Fruit fly (Drosophila melanogaster) whole organism, embryonic: Measurements from ENCODE around the gene Kdsr.

ENCODE experiments used
- Ada2b ChIP-seq: fragments of 200-800 bp; sonication (Bioruptor generic); IDR thresholded peaks from 2 replicates; pipeline ENCODE4 v1.3.6; 2022; ENCODE audit warnings: missing biosample characterization, missing genetic modification characterization
- Asciz ChIP-seq: fragments of 200-800 bp; sonication (Bioruptor generic); optimal IDR thresholded peaks from 2 replicates; lab custom pipeline; 2017; ENCODE audit warnings: missing biosample characterization, mild to moderate bottlenecking, missing genetic modification characterization, missing genetic modification reagents
- Blimp-1 ChIP-seq: fragments of 200-800 bp; sonication (Bioruptor generic); optimal IDR thresholded peaks from 3 replicates; lab custom pipeline; 2018; ENCODE audit warnings: missing biosample characterization, missing genetic modification characterization, mild to moderate bottlenecking, moderate library complexity, missing genetic modification reagents
- CG11695 ChIP-seq: fragments of 200-800 bp; sonication (Bioruptor generic); IDR thresholded peaks from 3 replicates; pipeline ENCODE4 v1.3.6; 2022; ENCODE audit warnings: missing biosample characterization, missing genetic modification characterization
- CG13424 ChIP-seq: fragments of 200-800 bp; sonication (Bioruptor generic); optimal IDR thresholded peaks from 2 replicates; lab custom pipeline; 2019; ENCODE audit warnings: missing biosample characterization, mild to moderate bottlenecking, missing genetic modification characterization, moderate library complexity
- CG1529 ChIP-seq: fragments of 200-800 bp; sonication (Bioruptor generic); optimal IDR thresholded peaks from 3 replicates; lab custom pipeline; 2018; ENCODE audit warnings: missing biosample characterization, missing genetic modification characterization
- CG17359 ChIP-seq: fragments of 200-800 bp; sonication (Bioruptor generic); optimal IDR thresholded peaks from 3 replicates; lab custom pipeline; 2018; ENCODE audit warnings: missing biosample characterization, mild to moderate bottlenecking, missing genetic modification characterization, moderate library complexity
- CG1792 ChIP-seq: fragments of 200-800 bp; sonication (Bioruptor generic); optimal IDR thresholded peaks from 2 replicates; lab custom pipeline; 2016; ENCODE audit warnings: missing biosample characterization, missing genetic modification characterization
- CG2199 ChIP-seq: fragments of 200-800 bp; sonication (Bioruptor generic); IDR thresholded peaks from 3 replicates; pipeline ENCODE4 v1.3.6; 2022; ENCODE audit warnings: missing biosample characterization, missing genetic modification characterization
- CG34376 ChIP-seq: fragments of 200-800 bp; sonication (Bioruptor generic); optimal IDR thresholded peaks from 2 replicates; lab custom pipeline; 2018; ENCODE audit warnings: missing biosample characterization, mild to moderate bottlenecking, missing genetic modification characterization
- CG42726 ChIP-seq: fragments of 200-800 bp; sonication (Bioruptor generic); IDR thresholded peaks from 2 replicates; pipeline ENCODE4 v1.3.6; 2022; ENCODE audit warnings: missing biosample characterization, missing genetic modification characterization; ENCODE audit not compliant: partially characterized antibody
- CG4360 ChIP-seq: fragments of 200-800 bp; sonication (Bioruptor generic); IDR thresholded peaks from 2 replicates; pipeline ENCODE4 v1.3.6; 2022; ENCODE audit warnings: missing biosample characterization, missing genetic modification characterization
- CG4617 ChIP-seq: fragments of 200-800 bp; sonication (Bioruptor generic); optimal IDR thresholded peaks from 3 replicates; lab custom pipeline; 2016; ENCODE audit warnings: missing biosample characterization, missing genetic modification characterization, borderline replicate concordance
- CG4730 ChIP-seq: fragments of 200-800 bp; sonication (Bioruptor generic); IDR thresholded peaks from 2 replicates; pipeline ENCODE4 v1.3.6; 2022; ENCODE audit warnings: missing biosample characterization, missing genetic modification characterization
- CG4854 ChIP-seq: fragments of 200-800 bp; sonication (Bioruptor generic); optimal IDR thresholded peaks from 2 replicates; lab custom pipeline; 2016; ENCODE audit warnings: missing biosample characterization, missing genetic modification characterization, inconsistent platforms
- CG5245 ChIP-seq: fragments of 200-800 bp; sonication (Bioruptor generic); optimal IDR thresholded peaks from 3 replicates; lab custom pipeline; 2016; ENCODE audit warnings: missing biosample characterization, missing genetic modification characterization
- CG6689 ChIP-seq: fragments of 200-800 bp; sonication (Bioruptor generic); IDR thresholded peaks from 2 replicates; pipeline ENCODE4 v1.3.6; 2022; ENCODE audit warnings: missing biosample characterization, missing genetic modification characterization
- CG7271 ChIP-seq: fragments of 200-800 bp; sonication (Bioruptor generic); optimal IDR thresholded peaks from 2 replicates; lab custom pipeline; 2018; ENCODE audit warnings: missing biosample characterization, mild to moderate bottlenecking, missing genetic modification characterization, moderate library complexity
- CG7839 ChIP-seq: fragments of 200-800 bp; sonication (Bioruptor generic); optimal IDR thresholded peaks from 3 replicates; lab custom pipeline; 2018; ENCODE audit warnings: missing biosample characterization, mild to moderate bottlenecking, missing genetic modification characterization, moderate library complexity
- CG7963 ChIP-seq: fragments of 200-800 bp; sonication (Bioruptor generic); IDR thresholded peaks from 3 replicates; pipeline ENCODE4 v1.3.6; 2022; ENCODE audit warnings: missing biosample characterization, missing genetic modification characterization; ENCODE audit not compliant: partially characterized antibody
- Camta ChIP-seq: fragments of 200-800 bp; sonication (Bioruptor generic); optimal IDR thresholded peaks from 2 replicates; lab custom pipeline; 2016; ENCODE audit warnings: missing biosample characterization, missing genetic modification characterization
- E2f1 ChIP-seq: fragments of 200-800 bp; sonication (Bioruptor generic); IDR thresholded peaks from 2 replicates; pipeline ENCODE4 v1.3.6; 2022; ENCODE audit warnings: missing biosample characterization, missing genetic modification characterization
- HmgZ ChIP-seq: fragments of 200-800 bp; sonication (Bioruptor generic); optimal IDR thresholded peaks from 2 replicates; lab custom pipeline; 2018; ENCODE audit warnings: missing biosample characterization, mild to moderate bottlenecking, missing genetic modification characterization
- Hmr ChIP-seq: fragments of 200-800 bp; sonication (Bioruptor generic); optimal IDR thresholded peaks from 3 replicates; lab custom pipeline; 2017; ENCODE audit warnings: mild to moderate bottlenecking, missing biosample characterization, missing genetic modification reagents, missing genetic modification characterization
- Hmx ChIP-seq: fragments of 200-800 bp; sonication (Bioruptor generic); optimal IDR thresholded peaks from 2 replicates; lab custom pipeline; 2016; ENCODE audit warnings: missing biosample characterization, missing genetic modification characterization
- NFAT ChIP-seq: fragments of 200-800 bp; sonication (Bioruptor generic); IDR thresholded peaks from 2 replicates; pipeline ENCODE4 v1.3.6; 2022; ENCODE audit warnings: missing biosample characterization, missing genetic modification characterization
- Nf-YA ChIP-seq: fragments of 200-800 bp; sonication (Bioruptor generic); IDR thresholded peaks from 2 replicates; pipeline ENCODE4 v1.3.6; 2022; ENCODE audit warnings: missing biosample characterization, missing genetic modification characterization
- Opbp ChIP-seq: fragments of 200-800 bp; sonication (Bioruptor generic); IDR thresholded peaks from 3 replicates; pipeline ENCODE4 v1.3.6; 2022; ENCODE audit warnings: missing biosample characterization, missing genetic modification characterization; ENCODE audit not compliant: partially characterized antibody
- Ravus ChIP-seq: fragments of 200-800 bp; sonication (Bioruptor generic); IDR thresholded peaks from 2 replicates; pipeline ENCODE4 v1.3.6; 2022; ENCODE audit warnings: missing biosample characterization, missing genetic modification characterization
- Scr ChIP-seq: fragments of 200-800 bp; sonication (Bioruptor generic); IDR thresholded peaks from 2 replicates; pipeline ENCODE4 v1.3.6; 2022; ENCODE audit warnings: missing biosample characterization, missing genetic modification characterization; ENCODE audit not compliant: partially characterized antibody
- Side ChIP-seq: fragments of 200-800 bp; sonication (Bioruptor generic); optimal IDR thresholded peaks from 2 replicates; lab custom pipeline; 2016; ENCODE audit warnings: missing biosample characterization, missing genetic modification characterization
- Sry-δ ChIP-seq: fragments of 200-800 bp; sonication (Bioruptor generic); optimal IDR thresholded peaks from 2 replicates; lab custom pipeline; 2016; ENCODE audit warnings: missing biosample characterization, missing genetic modification characterization
- bbx ChIP-seq: fragments of 200-800 bp; sonication (Bioruptor generic); IDR thresholded peaks from 2 replicates; pipeline ENCODE4 v1.3.6; 2022; ENCODE audit warnings: missing biosample characterization, missing genetic modification characterization; ENCODE audit not compliant: partially characterized antibody
- dan ChIP-seq: fragments of 200-800 bp; sonication (Bioruptor generic); IDR thresholded peaks from 2 replicates; pipeline ENCODE4 v1.3.6; 2022; ENCODE audit warnings: missing biosample characterization, missing genetic modification characterization
- dysf ChIP-seq: fragments of 200-800 bp; sonication (Bioruptor generic); IDR thresholded peaks from 3 replicates; pipeline ENCODE4 v1.3.6; 2022; ENCODE audit warnings: missing biosample characterization, missing genetic modification characterization
- emc ChIP-seq: fragments of 200-800 bp; sonication (Bioruptor generic); optimal IDR thresholded peaks from 2 replicates; lab custom pipeline; 2016; ENCODE audit warnings: missing biosample characterization, missing genetic modification characterization
- esg ChIP-seq: fragments of 200-800 bp; sonication (Bioruptor generic); conservative IDR thresholded peaks from 2 replicates; pipeline ENCODE4 v1.3.6; 2022; ENCODE audit warnings: missing biosample characterization, missing genetic modification characterization
- fu2 ChIP-seq: fragments of 200-800 bp; sonication (Bioruptor generic); optimal IDR thresholded peaks from 2 replicates; lab custom pipeline; 2016; ENCODE audit warnings: missing biosample characterization, missing genetic modification characterization
- h ChIP-seq: fragments of >200 bp; optimal IDR thresholded peaks from 2 replicates; lab custom pipeline; 2017
- ind ChIP-seq: fragments of 200-800 bp; sonication (Bioruptor generic); optimal IDR thresholded peaks from 3 replicates; lab custom pipeline; 2016; ENCODE audit warnings: missing biosample characterization, missing genetic modification characterization
- kay ChIP-seq: fragments of 200-800 bp; sonication (Bioruptor generic); optimal IDR thresholded peaks from 2 replicates; lab custom pipeline; 2016; ENCODE audit warnings: missing biosample characterization, missing genetic modification characterization
- knrl ChIP-seq: fragments of 200-800 bp; sonication (Bioruptor generic); IDR thresholded peaks from 3 replicates; pipeline ENCODE4 v1.3.6; 2022; ENCODE audit warnings: missing biosample characterization, missing genetic modification characterization; ENCODE audit not compliant: partially characterized antibody
- mam ChIP-seq: fragments of 200-800 bp; sonication (Bioruptor generic); optimal IDR thresholded peaks from 3 replicates; lab custom pipeline; 2016; ENCODE audit warnings: missing biosample characterization, missing genetic modification characterization
- pb ChIP-seq: fragments of 200-800 bp; sonication (Bioruptor generic); optimal IDR thresholded peaks from 3 replicates; lab custom pipeline; 2016; ENCODE audit warnings: missing biosample characterization, missing genetic modification characterization
- prd ChIP-seq, 3 experiments: fragments of >200 bp in 2 of 3; fragments of 200-800 bp in 1 of 3; sonication (Bioruptor generic) in 1 of 3; optimal IDR thresholded peaks in 2 of 3; IDR thresholded peaks in 1 of 3; 2 replicates in 2 of 3; 3 replicates in 1 of 3; pipeline versions ENCODE4 v1.3.6 to Lab custom; 2017 to 2022; ENCODE audit warnings: missing biosample characterization in 1 of 3, missing genetic modification characterization in 1 of 3
- pzg ChIP-seq: fragments of 200-800 bp; sonication (Bioruptor generic); optimal IDR thresholded peaks from 3 replicates; lab custom pipeline; 2018; ENCODE audit warnings: missing biosample characterization, mild to moderate bottlenecking, missing genetic modification characterization, moderate library complexity
- sna ChIP-seq: fragments of 200-800 bp; sonication (Bioruptor generic); IDR thresholded peaks from 2 replicates; pipeline ENCODE4 v1.3.6; 2022; ENCODE audit warnings: missing biosample characterization, missing genetic modification characterization; ENCODE audit not compliant: partially characterized antibody
- tin ChIP-seq: fragments of 200-800 bp; sonication (Bioruptor generic); optimal IDR thresholded peaks from 3 replicates; lab custom pipeline; 2016; ENCODE audit warnings: missing biosample characterization, missing genetic modification characterization
- unpg ChIP-seq: fragments of 200-800 bp; sonication (Bioruptor generic); optimal IDR thresholded peaks from 3 replicates; lab custom pipeline; 2018; ENCODE audit warnings: missing biosample characterization, mild to moderate bottlenecking, missing genetic modification characterization, moderate library complexity

Kdsr gene

dm6 chr3R:25215123-25215522, 47.2 kb downstream of the Kdsr start, which contains the start of gene Saysd1 (continued):
- TF ChIP-seq CG13424 (tag; lab: Kevin White, UChicago): no peak
- TF ChIP-seq CG4617: no peak
- TF ChIP-seq Hmr: no peak
- no peak for TF ChIP-seq Side (GFP tag; lab: Kevin White, UChicago)
- no peak for TF ChIP-seq dan (GFP tag; lab: Robert Waterston, UW)
- TF ChIP-seq knrl (GFP tag; lab: Robert Waterston, UW): peak; percentile 81
- TF ChIP-seq unpg (GFP tag; lab: Kevin White, UChicago): peak; percentile 9
- no peak for TF ChIP-seq esg
- TF ChIP-seq CG42726: peak; percentile 29; the same call in 1 of the 2 replicates
- no peak for TF ChIP-seq Ravus (GFP tag; lab: Robert Waterston, UW)
- peak; percentile 47; the same call in 1 of the 2 replicates for TF ChIP-seq NFAT (GFP tag; lab: Robert Waterston, UW)
- peak; percentile 92 for TF ChIP-seq bbx (GFP tag; lab: Robert Waterston, UW)
- no peak for TF ChIP-seq prd (optimal IDR thresholded peaks at IDR 0.05; lab: Kevin White, UChicago)
- peak; percentile 48 for TF ChIP-seq prd (GFP tag; IDR thresholded peaks at IDR 0.05; lab: Robert Waterston, UW)
- 0 out of 2 replicates have a peak, but pooled peaks have one; percentile 28 for TF ChIP-seq E2f1 (GFP tag; lab: Robert Waterston, UW)
- TF ChIP-seq HmgZ: peak; percentile 31
- 0 out of 3 replicates have a peak, but pooled peaks have one; percentile 34 for TF ChIP-seq CG11695
- TF ChIP-seq ind (GFP tag; lab: Kevin White, UChicago): peak; percentile 31
- peak; percentile 53; the same call in 1 of the 2 replicates for TF ChIP-seq CG4360
- TF ChIP-seq CG2199: 0 out of 3 replicates have a peak, but pooled peaks have one; percentile 48
- TF ChIP-seq Nf-YA (GFP tag; lab: Robert Waterston, UW): 0 out of 2 replicates have a peak, but pooled peaks have one; percentile 25
- TF ChIP-seq CG7963 (GFP tag; lab: Robert Waterston, UW): peak; percentile 90
- peak; percentile 24; the same call in 1 of the 2 replicates for TF ChIP-seq CG4730 (GFP tag; lab: Robert Waterston, UW)
- peak; percentile 88 for TF ChIP-seq sna
- TF ChIP-seq h: no peak
- peak; percentile 7 for TF ChIP-seq pb
- no peak for TF ChIP-seq CG34376 (GFP tag; lab: Kevin White, UChicago)
- peak; percentile 10 for TF ChIP-seq CG7271
- TF ChIP-seq mam (GFP tag; lab: Kevin White, UChicago): peak; percentile 48
- no peak for TF ChIP-seq CG5245 (GFP tag; lab: Kevin White, UChicago)
- 0 out of 2 replicates have a peak, but pooled peaks have one; percentile 21 for TF ChIP-seq CG6689 (GFP tag; lab: Robert Waterston, UW)
- no peak for TF ChIP-seq CG1529 (GFP tag; lab: Kevin White, UChicago)
- peak; percentile 45; the same call in 1 of the 3 replicates for TF ChIP-seq dysf (GFP tag; lab: Robert Waterston, UW)
- peak; percentile 10 for TF ChIP-seq Hmx (GFP tag; lab: Kevin White, UChicago)
- TF ChIP-seq tin (GFP tag; lab: Kevin White, UChicago): peak; percentile 30
- peak; percentile 14 for TF ChIP-seq kay (GFP tag; lab: Kevin White, UChicago)
- peak; percentile 1 for TF ChIP-seq CG1792 (GFP tag; lab: Kevin White, UChicago)
- peak; percentile 43 for TF ChIP-seq pzg
- TF ChIP-seq Ada2b (GFP tag; lab: Robert Waterston, UW): peak; percentile 48; the same call in 1 of the 2 replicates
- no peak for TF ChIP-seq Blimp-1 (GFP tag; lab: Kevin White, UChicago)
- TF ChIP-seq fu2: no peak
- peak; percentile 45 for TF ChIP-seq CG17359
- TF ChIP-seq Sry-δ (GFP tag; lab: Kevin White, UChicago): peak; percentile 71
- peak; percentile 44 for TF ChIP-seq CG7839 (tag; lab: Kevin White, UChicago)
- TF ChIP-seq Opbp (GFP tag; lab: Robert Waterston, UW): peak; percentile 85; the same call in 2 of the 3 replicates
- peak; percentile 14 for TF ChIP-seq CG4854 (GFP tag; lab: Kevin White, UChicago)
- TF ChIP-seq Camta (GFP tag; lab: Kevin White, UChicago): peak; percentile 4
- TF ChIP-seq Asciz (GFP tag; lab: Kevin White, UChicago): peak; percentile 28
- peak; percentile 6 for TF ChIP-seq emc (GFP tag; lab: Kevin White, UChicago)
- TF ChIP-seq Scr: peak; percentile 86
